Worm (Caenorhabditis elegans): Measurements from ENCODE around the gene lips-1.
A peak's percentile ranks its signal among the peaks of the same experiment; 100 is the strongest.

Gene lips-1

ce11 chrX:12476412-12476811, 16.2 kb upstream of the lips-1 start:
- TF ChIP-seq ceh-58 (GFP tag; IDR thresholded peaks at IDR 0.05) (no peak), ceh-79 (tag; optimal IDR thresholded peaks at IDR 0.05) (no peak), ztf-22 (GFP tag; optimal IDR thresholded peaks at IDR 0.05) (no peak), Y56A3A.18 (GFP tag; IDR thresholded peaks at IDR 0.05) (no peak), Y67H2A.10 (GFP tag; conservative IDR thresholded peaks at IDR 0.05) (no peak), unc-62 (GFP tag; optimal IDR thresholded peaks at IDR 0.05) (no peak), snpc-1.1 (tag; optimal IDR thresholded peaks at IDR 0.05; ENCODE audit: insufficient read depth) (no peak)

- TF ChIP-seq ZK185.1 (tag; optimal IDR thresholded peaks at IDR 0.05; ENCODE audit: poor library complexity, severe bottlenecking) (no peak), unc-130 (GFP tag; optimal IDR thresholded peaks at IDR 0.05) (no peak), madf-10 (tag; optimal IDR thresholded peaks at IDR 0.05) (no peak), ceh-58 (GFP tag; IDR thresholded peaks at IDR 0.05) (no peak)
Measured at ce11 chrX:12477341-12477740, 15.2 kb upstream of the lips-1 start, which contains the start of gene F45E6.1. Gene F45E6.1 (minus strand): TSS chrX:12477441.

ce11 chrX:12478465-12478864, 14.1 kb upstream of the lips-1 start:
- no peak for TF ChIP-seq lin-40 (tag; optimal IDR thresholded peaks at IDR 0.05)
- TF ChIP-seq F22D6.2 (tag; optimal IDR thresholded peaks at IDR 0.05), result no peak
- no peak for TF ChIP-seq B0336.3 (GFP tag; IDR thresholded peaks at IDR 0.05)
- no peak for TF ChIP-seq egl-44 (GFP tag; IDR thresholded peaks at IDR 0.05)
- TF ChIP-seq B0261.1 (tag; optimal IDR thresholded peaks at IDR 0.05), result no peak
- TF ChIP-seq hmg-20 (GFP tag; IDR thresholded peaks at IDR 0.05), result no peak
- TF ChIP-seq sptf-2 (GFP tag; optimal IDR thresholded peaks at IDR 0.05), result no peak
- no peak for TF ChIP-seq cebp-1 (GFP tag; IDR thresholded peaks at IDR 0.05)
- no peak for TF ChIP-seq cebp-1 (tag; optimal IDR thresholded peaks at IDR 0.05)
- no peak for TF ChIP-seq unc-130 (GFP tag; optimal IDR thresholded peaks at IDR 0.05)
- no peak for TF ChIP-seq ztf-26 (tag; optimal IDR thresholded peaks at IDR 0.05)
- no peak for TF ChIP-seq C06A6.2 (GFP tag; conservative IDR thresholded peaks at IDR 0.05)

- TF ChIP-seq snpc-1.1 (tag; optimal IDR thresholded peaks at IDR 0.05; ENCODE audit: insufficient read depth) (no peak), hrde-1 (tag; optimal IDR thresholded peaks at IDR 0.05; ENCODE audit: borderline replicate concordance) (no peak), sea-2 (GFP tag; IDR thresholded peaks at IDR 0.05) (no peak), B0035.1 (tag; optimal IDR thresholded peaks at IDR 0.05) (no peak)
Measured at ce11 chrX:12479027-12479426, 13.5 kb upstream of the lips-1 start.

ce11 chrX:12480447-12480998, 12.0 kb upstream of the lips-1 start, which contains the start of gene atf-6:
Gene atf-6 (plus strand): TSS chrX:12480948.
- TF ChIP-seq snpc-4 (GFP tag; optimal IDR thresholded peaks at IDR 0.05) (no peak), snpc-4 (tag; optimal IDR thresholded peaks at IDR 0.05) (peak in 1 of 4 experiments; percentile 27), ztf-6 (GFP tag; IDR thresholded peaks at IDR 0.05) (peak; percentile 58; the same call in 1 of the 2 replicates), B0261.1 (tag; optimal IDR thresholded peaks at IDR 0.05) (peak; percentile 7), gei-17 (GFP tag; optimal IDR thresholded peaks at IDR 0.05) (peak; percentile 70), ztf-25 (GFP tag; IDR thresholded peaks at IDR 0.05) (0 out of 2 replicates have a peak, but pooled peaks have one; percentile 44), K12H6.12 (tag; optimal IDR thresholded peaks at IDR 0.05) (peak; percentile 96), let-526 (GFP tag; IDR thresholded peaks at IDR 0.05) (0 out of 2 replicates have a peak, but pooled peaks have one; percentile 20), ekl-4 (GFP tag; IDR thresholded peaks at IDR 0.05) (0 out of 2 replicates have a peak, but pooled peaks have one; percentile 28), ama-1 (optimal IDR thresholded peaks at IDR 0.05) (no peak), ama-1 (GFP tag; optimal IDR thresholded peaks at IDR 0.05) (no peak), mel-28 (tag; optimal IDR thresholded peaks at IDR 0.05; ENCODE audit: borderline replicate concordance) (no peak), tbp1 (GFP tag; optimal IDR thresholded peaks at IDR 0.05) (peak; percentile 42), nhr-90 (tag; optimal IDR thresholded peaks at IDR 0.05) (peak; percentile 39), ets-4 (GFP tag; optimal IDR thresholded peaks at IDR 0.05) (peak; percentile 80), F52B5.7 (tag; optimal IDR thresholded peaks at IDR 0.05) (no peak), ceh-58 (GFP tag; IDR thresholded peaks at IDR 0.05) (no peak), attf-5 (GFP tag; optimal IDR thresholded peaks at IDR 0.05) (peak; percentile 88), egrh-3 (GFP tag; IDR thresholded peaks at IDR 0.05) (peak; percentile 98), Y53G8AR.9 (GFP tag; conservative IDR thresholded peaks at IDR 0.05) (peak; percentile 39; the same call in 1 of the 2 replicates), lin-40 (tag; optimal IDR thresholded peaks at IDR 0.05) (peak; percentile 78)

All from whole organism, young adult.